Worm (Caenorhabditis elegans) whole organism, L4 larva: Measurements from ENCODE around the gene Y49E10.27.

Experiments
- egl-27 ChIP-seq: sonication (generic microtip); optimal IDR thresholded peaks from 3 replicates; lab custom pipeline; 2017; ENCODE audit warnings: missing biosample characterization, missing genetic modification reagents, missing genetic modification characterization
- lsy-2 ChIP-seq, 2 experiments: fragments of 150-350 bp in 1 of 2; sonication (generic microtip) in 1 of 2; optimal IDR thresholded peaks; 2 replicates each; lab custom pipeline; 2014 to 2017; ENCODE audit warnings: missing biosample characterization in 2 of 2, missing genetic modification characterization in 2 of 2
- nhr-41 ChIP-seq: fragments of 200-800 bp; sonication (Bioruptor generic); IDR thresholded peaks from 2 replicates; pipeline ENCODE4 v1.3.6; 2022; ENCODE audit warnings: missing genetic modification reagents, missing genetic modification characterization, missing compliant biosample characterization

DNA sequence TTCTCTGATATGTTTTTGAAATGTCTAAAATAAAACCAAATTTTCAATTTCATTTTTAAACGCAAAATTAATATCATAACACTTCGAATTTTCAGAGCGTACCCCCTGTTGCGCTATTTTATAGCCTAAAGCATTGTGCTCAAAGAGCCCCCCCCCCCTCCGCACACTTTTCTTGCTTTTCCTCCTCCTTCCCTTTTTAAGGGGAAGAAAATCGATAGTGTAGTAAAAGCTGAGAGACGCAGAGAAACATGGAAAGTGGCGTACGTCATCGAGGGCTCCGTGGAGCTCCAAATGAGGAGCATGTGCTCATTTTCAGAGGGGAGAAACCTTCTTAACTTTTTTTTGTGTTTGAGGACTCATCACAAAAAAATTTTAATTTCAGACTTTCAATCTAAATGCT, 38.3 kb downstream of the Y49E10.27 start, which contains the start of gene cccp-1:
- TF ChIP-seq nhr-41 (GFP tag; lab: Robert Waterston, UW) = no peak
- TF ChIP-seq egl-27 (tag; lab: Kevin White, UChicago) = no peak
- peak in 1 of 2 experiments; percentile 43 for TF ChIP-seq lsy-2 (tag; optimal IDR thresholded peaks at IDR 0.05; lab: Kevin White, UChicago)
